Fruit fly (Drosophila melanogaster) whole organism, embryonic: ENCODE data around the gene Cpr11A.

Experiments
- Aef1 ChIP-seq: fragments of 200-800 bp; sonication (Bioruptor generic); IDR thresholded peaks from 3 replicates; pipeline ENCODE4 v1.3.6; 2022; ENCODE audit warnings: missing biosample characterization, missing genetic modification characterization
- CG10209 ChIP-seq: fragments of 200-800 bp; sonication (Bioruptor generic); optimal IDR thresholded peaks from 3 replicates; lab custom pipeline; 2017; ENCODE audit warnings: missing biosample characterization, mild to moderate bottlenecking, missing genetic modification characterization, missing genetic modification reagents
- CG10321 ChIP-seq: fragments of 200-800 bp; sonication (Bioruptor generic); IDR thresholded peaks from 2 replicates; pipeline ENCODE4 v1.3.6; 2022; ENCODE audit warnings: missing biosample characterization, missing genetic modification characterization
- CG10366 ChIP-seq: fragments of 200-800 bp; sonication (Bioruptor generic); IDR thresholded peaks from 2 replicates; pipeline ENCODE4 v1.3.6; 2022; ENCODE audit warnings: missing biosample characterization, missing genetic modification characterization
- CG10431 ChIP-seq: fragments of 200-800 bp; sonication (Bioruptor generic); optimal IDR thresholded peaks from 3 replicates; lab custom pipeline; 2018; ENCODE audit warnings: missing biosample characterization, mild to moderate bottlenecking, missing genetic modification characterization
- CG11560 ChIP-seq: fragments of 200-800 bp; sonication (Bioruptor generic); IDR thresholded peaks from 3 replicates; pipeline ENCODE4 v1.3.6; 2022; ENCODE audit warnings: missing biosample characterization, missing genetic modification characterization
- CG12104 ChIP-seq: fragments of 200-800 bp; sonication (Bioruptor generic); optimal IDR thresholded peaks from 3 replicates; lab custom pipeline; 2016; ENCODE audit warnings: missing biosample characterization, missing genetic modification characterization
- CG12236 ChIP-seq: fragments of 200-800 bp; sonication (Bioruptor generic); optimal IDR thresholded peaks from 2 replicates; lab custom pipeline; 2016; ENCODE audit warnings: missing biosample characterization, missing genetic modification characterization
- CG13123 ChIP-seq: fragments of 200-800 bp; sonication (Bioruptor generic); optimal IDR thresholded peaks from 2 replicates; lab custom pipeline; 2016; ENCODE audit warnings: missing biosample characterization, missing genetic modification characterization
- CG14050 ChIP-seq: fragments of 200-800 bp; sonication (Bioruptor generic); IDR thresholded peaks from 3 replicates; pipeline ENCODE4 v1.3.6; 2022; ENCODE audit warnings: missing biosample characterization, missing genetic modification characterization
- CG14710 ChIP-seq: fragments of 200-800 bp; sonication (Bioruptor generic); optimal IDR thresholded peaks from 3 replicates; lab custom pipeline; 2019; ENCODE audit warnings: missing biosample characterization, mild to moderate bottlenecking, missing genetic modification characterization, moderate library complexity
- CG16813 ChIP-seq: fragments of 200-800 bp; sonication (Bioruptor generic); IDR thresholded peaks from 3 replicates; pipeline ENCODE4 v1.3.6; 2022; ENCODE audit warnings: missing biosample characterization, missing genetic modification characterization; ENCODE audit not compliant: partially characterized antibody
- CG16815 ChIP-seq: fragments of 200-800 bp; sonication (Bioruptor generic); optimal IDR thresholded peaks from 3 replicates; lab custom pipeline; 2017; ENCODE audit warnings: missing biosample characterization, mild to moderate bottlenecking, missing genetic modification characterization
- CG17612 ChIP-seq: fragments of 200-800 bp; sonication (Bioruptor generic); IDR thresholded peaks from 2 replicates; pipeline ENCODE4 v1.3.6; 2022; ENCODE audit warnings: missing biosample characterization, missing genetic modification characterization
- CG17829 ChIP-seq: fragments of 200-800 bp; optimal IDR thresholded peaks from 2 replicates; lab custom pipeline; 2019; ENCODE audit warnings: missing biosample characterization, mild to moderate bottlenecking, missing genetic modification characterization, moderate library complexity
- CG2202 ChIP-seq: fragments of 200-800 bp; sonication (Bioruptor generic); optimal IDR thresholded peaks from 2 replicates; lab custom pipeline; 2018; ENCODE audit warnings: missing biosample characterization, mild to moderate bottlenecking, missing genetic modification characterization
- CG6254 ChIP-seq: fragments of 200-800 bp; sonication (Bioruptor generic); optimal IDR thresholded peaks from 3 replicates; lab custom pipeline; 2017; ENCODE audit warnings: mild to moderate bottlenecking, missing biosample characterization, missing genetic modification reagents, missing genetic modification characterization
- CG6654 ChIP-seq: fragments of 200-800 bp; sonication (Bioruptor generic); optimal IDR thresholded peaks from 2 replicates; lab custom pipeline; 2017; ENCODE audit warnings: missing biosample characterization, mild to moderate bottlenecking, missing genetic modification characterization
- CG6813 ChIP-seq: fragments of 200-800 bp; sonication (Bioruptor generic); optimal IDR thresholded peaks from 2 replicates; lab custom pipeline; 2017; ENCODE audit warnings: missing biosample characterization, missing genetic modification characterization, mild to moderate bottlenecking, moderate library complexity, missing genetic modification reagents
- CG7372 ChIP-seq: fragments of 200-800 bp; sonication (Bioruptor generic); IDR thresholded peaks from 2 replicates; pipeline ENCODE4 v1.3.6; 2022; ENCODE audit warnings: missing biosample characterization, missing genetic modification characterization
- CG9215 ChIP-seq: fragments of 200-800 bp; sonication (Bioruptor generic); IDR thresholded peaks from 2 replicates; pipeline ENCODE4 v1.3.6; 2022; ENCODE audit warnings: missing biosample characterization, missing genetic modification characterization
- Camta ChIP-seq: fragments of 200-800 bp; sonication (Bioruptor generic); optimal IDR thresholded peaks from 2 replicates; lab custom pipeline; 2016; ENCODE audit warnings: missing biosample characterization, missing genetic modification characterization
- Chrac-16 ChIP-seq: fragments of 200-800 bp; sonication (Bioruptor generic); optimal IDR thresholded peaks from 3 replicates; lab custom pipeline; 2016; ENCODE audit warnings: missing biosample characterization, missing genetic modification characterization
- Dad ChIP-seq: fragments of 200-800 bp; sonication (Bioruptor generic); optimal IDR thresholded peaks from 3 replicates; lab custom pipeline; 2016; ENCODE audit warnings: missing biosample characterization, missing genetic modification characterization
- Doc2 ChIP-seq: fragments of 200-800 bp; sonication (Bioruptor generic); IDR thresholded peaks from 2 replicates; pipeline ENCODE4 v1.3.6; 2022; ENCODE audit warnings: missing biosample characterization, missing genetic modification characterization
- Drgx ChIP-seq: fragments of 200-800 bp; sonication (Bioruptor generic); IDR thresholded peaks from 2 replicates; pipeline ENCODE4 v1.3.6; 2022; ENCODE audit warnings: missing biosample characterization, missing genetic modification characterization
- Gug ChIP-seq: fragments of 200-800 bp; sonication (Bioruptor generic); IDR thresholded peaks from 4 replicates; pipeline ENCODE4 v1.3.6; 2022; ENCODE audit warnings: missing biosample characterization, missing genetic modification characterization
- Lpt ChIP-seq: fragments of >200 bp; optimal IDR thresholded peaks from 2 replicates; lab custom pipeline; 2018; ENCODE audit warnings: missing biosample characterization, missing genetic modification characterization
- NC2α ChIP-seq: fragments of 200-800 bp; sonication (Bioruptor generic); optimal IDR thresholded peaks from 2 replicates; lab custom pipeline; 2016; ENCODE audit warnings: missing biosample characterization, missing genetic modification characterization
- Nf-YA ChIP-seq: fragments of 200-800 bp; sonication (Bioruptor generic); IDR thresholded peaks from 2 replicates; pipeline ENCODE4 v1.3.6; 2022; ENCODE audit warnings: missing biosample characterization, missing genetic modification characterization
- Sin3A ChIP-seq: fragments of >200 bp; optimal IDR thresholded peaks from 2 replicates; lab custom pipeline; 2018
- Sry-β ChIP-seq: fragments of 200-800 bp; sonication (Bioruptor generic); optimal IDR thresholded peaks from 2 replicates; lab custom pipeline; 2018; ENCODE audit warnings: missing biosample characterization, mild to moderate bottlenecking, missing genetic modification characterization, moderate library complexity
- cg ChIP-seq: fragments of 200-800 bp; sonication (Bioruptor generic); optimal IDR thresholded peaks from 3 replicates; lab custom pipeline; 2019; ENCODE audit warnings: missing biosample characterization, mild to moderate bottlenecking, missing genetic modification characterization, moderate library complexity
- dan ChIP-seq: fragments of 200-800 bp; sonication (Bioruptor generic); IDR thresholded peaks from 2 replicates; pipeline ENCODE4 v1.3.6; 2022; ENCODE audit warnings: missing biosample characterization, missing genetic modification characterization
- disco-r ChIP-seq: fragments of 200-800 bp; sonication (Bioruptor generic); optimal IDR thresholded peaks from 2 replicates; lab custom pipeline; 2016; ENCODE audit warnings: missing biosample characterization, missing genetic modification characterization
- dm ChIP-seq: fragments of 200-800 bp; sonication (Bioruptor generic); optimal IDR thresholded peaks from 3 replicates; lab custom pipeline; 2016; ENCODE audit warnings: missing biosample characterization, missing genetic modification characterization
- en ChIP-seq: fragments of 200-800 bp; sonication (Bioruptor generic); optimal IDR thresholded peaks from 2 replicates; lab custom pipeline; 2016; ENCODE audit warnings: missing biosample characterization, missing genetic modification characterization
- ewg ChIP-seq: fragments of 200-800 bp; sonication (Bioruptor generic); optimal IDR thresholded peaks from 3 replicates; lab custom pipeline; 2017; ENCODE audit warnings: mild to moderate bottlenecking, missing biosample characterization, missing genetic modification reagents, missing genetic modification characterization
- fd96Cb ChIP-seq: fragments of 200-800 bp; sonication (Bioruptor generic); optimal IDR thresholded peaks from 2 replicates; lab custom pipeline; 2018; ENCODE audit warnings: missing biosample characterization, mild to moderate bottlenecking, missing genetic modification characterization, moderate library complexity
- ftz-f1 ChIP-seq: fragments of 200-800 bp; sonication (Bioruptor generic); optimal IDR thresholded peaks from 2 replicates; lab custom pipeline; 2016; ENCODE audit warnings: missing biosample characterization, missing genetic modification characterization
- inv ChIP-seq: fragments of 200-800 bp; sonication (Bioruptor generic); IDR thresholded peaks from 2 replicates; pipeline ENCODE4 v1.3.6; 2022; ENCODE audit warnings: missing biosample characterization, missing genetic modification characterization; ENCODE audit not compliant: partially characterized antibody
- mld ChIP-seq: fragments of 200-800 bp; sonication (Bioruptor generic); IDR thresholded peaks from 3 replicates; pipeline ENCODE4 v1.3.6; 2022; ENCODE audit warnings: missing biosample characterization, missing genetic modification characterization; ENCODE audit not compliant: partially characterized antibody
- pb ChIP-seq: fragments of 200-800 bp; sonication (Bioruptor generic); optimal IDR thresholded peaks from 3 replicates; lab custom pipeline; 2016; ENCODE audit warnings: missing biosample characterization, missing genetic modification characterization
- peb ChIP-seq: fragments of 200-800 bp; sonication (Bioruptor generic); IDR thresholded peaks from 2 replicates; pipeline ENCODE4 v1.3.6; 2022; ENCODE audit warnings: missing biosample characterization, missing genetic modification characterization
- psq ChIP-seq: fragments of 200-800 bp; sonication (Bioruptor generic); optimal IDR thresholded peaks from 2 replicates; lab custom pipeline; 2017; ENCODE audit warnings: missing biosample characterization, missing genetic modification characterization
- ranshi ChIP-seq: fragments of 200-800 bp; sonication (Bioruptor generic); IDR thresholded peaks from 2 replicates; pipeline ENCODE4 v1.3.6; 2022; ENCODE audit warnings: missing biosample characterization, missing genetic modification characterization
- sisA ChIP-seq: fragments of 200-800 bp; sonication (Bioruptor generic); IDR thresholded peaks from 2 replicates; pipeline ENCODE4 v1.3.6; 2022; ENCODE audit warnings: missing biosample characterization, missing genetic modification characterization
- ssp ChIP-seq: fragments of 200-800 bp; sonication (Bioruptor generic); IDR thresholded peaks from 2 replicates; pipeline ENCODE4 v1.3.6; 2022; ENCODE audit warnings: missing biosample characterization, missing genetic modification characterization
- unpg ChIP-seq: fragments of 200-800 bp; sonication (Bioruptor generic); optimal IDR thresholded peaks from 3 replicates; lab custom pipeline; 2018; ENCODE audit warnings: missing biosample characterization, mild to moderate bottlenecking, missing genetic modification characterization, moderate library complexity
- usp ChIP-seq: fragments of >200 bp; optimal IDR thresholded peaks from 2 replicates; lab custom pipeline; 2017; ENCODE audit warnings: missing biosample characterization, missing genetic modification characterization

Cpr11A gene

dm6 chrX:12470187-12470931 lies 16.4 kb upstream of the Cpr11A start (continued):
- TF ChIP-seq inv (no peak), CG9215 (GFP tag; lab: Robert Waterston, UW) (peak; percentile 72), pb (GFP tag; lab: Kevin White, UChicago) (no peak), peb (GFP tag; lab: Robert Waterston, UW) (peak; percentile 15; the same call in 1 of the 2 replicates), CG6654 (peak; percentile 28), NC2α (GFP tag; lab: Kevin White, UChicago) (no peak), Nf-YA (GFP tag; lab: Robert Waterston, UW) (0 out of 2 replicates have a peak, but pooled peaks have one; percentile 19), CG6813 (peak; percentile 43), psq (no peak), CG11560 (tag; lab: Robert Waterston, UW) (peak; percentile 33; the same call in 1 of the 3 replicates), Chrac-16 (GFP tag; lab: Kevin White, UChicago) (peak; percentile 19), CG10431 (GFP tag; lab: Kevin White, UChicago) (no peak), CG17612 (GFP tag; lab: Robert Waterston, UW) (peak; percentile 47; the same call in 1 of the 2 replicates), fd96Cb (peak; percentile 40), CG10366 (GFP tag; lab: Robert Waterston, UW) (peak; percentile 67), sisA (peak; percentile 68), ranshi (peak; percentile 67), CG2202 (tag; lab: Kevin White, UChicago) (no peak), Drgx (GFP tag; lab: Robert Waterston, UW) (no peak; the same call in 1 of the 2 replicates), Camta (GFP tag; lab: Kevin White, UChicago) (no peak), Aef1 (GFP tag; lab: Robert Waterston, UW) (peak; percentile 69), ssp (peak; percentile 54), CG6254 (GFP tag; lab: Kevin White, UChicago) (no peak), CG17829 (tag; lab: Kevin White, UChicago) (peak; percentile 36), CG10209 (GFP tag; lab: Kevin White, UChicago) (peak; percentile 45), Sry-β (GFP tag; lab: Kevin White, UChicago) (no peak), ftz-f1 (GFP tag; lab: Kevin White, UChicago) (no peak), Lpt (no peak), cg (peak; percentile 71), Dad (no peak), Doc2 (no peak), Gug (GFP tag; lab: Robert Waterston, UW) (peak; percentile 12; the same call in 1 of the 4 replicates), CG13123 (GFP tag; lab: Kevin White, UChicago) (no peak), CG10321 (GFP tag; lab: Robert Waterston, UW) (peak; percentile 27; the same call in 1 of the 2 replicates), CG14050 (GFP tag; lab: Robert Waterston, UW) (peak; percentile 59; the same call in 2 of the 3 replicates), dm (GFP tag; lab: Kevin White, UChicago) (no peak), dan (GFP tag; lab: Robert Waterston, UW) (no peak), CG7372 (GFP tag; lab: Robert Waterston, UW) (peak; percentile 50; the same call in 1 of the 2 replicates), unpg (peak; percentile 65), CG16813 (GFP tag; lab: Robert Waterston, UW) (no peak), CG12236 (no peak), CG14710 (peak; percentile 16), disco-r (no peak), usp (GFP tag; lab: Kevin White, UChicago) (no peak), en (GFP tag; lab: Kevin White, UChicago) (no peak), mld (GFP tag; lab: Robert Waterston, UW) (no peak), ewg (GFP tag; lab: Kevin White, UChicago) (peak; percentile 46), CG16815 (no peak), CG12104 (GFP tag; lab: Kevin White, UChicago) (peak; percentile 52), Sin3A (lab: Kevin White, UChicago) (no peak)
